Worm (Caenorhabditis elegans): ENCODE data around the gene Y56A3A.31.

The Y56A3A.31 gene

ce11 chrIII:11946062-11946749 lies 28.1 kb upstream of the Y56A3A.31 start:
- TF ChIP-seq ref-1 (GFP tag; conservative IDR thresholded peaks at IDR 0.05): no peak
- TF ChIP-seq tab-1 (GFP tag; IDR thresholded peaks at IDR 0.05): no peak
- TF ChIP-seq cog-1 (tag; optimal IDR thresholded peaks at IDR 0.05): peak; percentile 10
- TF ChIP-seq klf-2 (GFP tag; conservative IDR thresholded peaks at IDR 0.05): peak; percentile 54; the same call in 1 of the 2 replicates
- no peak for TF ChIP-seq med-1 (GFP tag; optimal IDR thresholded peaks at IDR 0.05; ENCODE audit: insufficient read depth)
- peak; percentile 22; the same call in 1 of the 2 replicates for TF ChIP-seq ztf-29 (GFP tag; IDR thresholded peaks at IDR 0.05)
- peak; percentile 76 for TF ChIP-seq flt-1 (GFP tag; IDR thresholded peaks at IDR 0.05)
- 0 out of 2 replicates have a peak, but pooled peaks have one; percentile 32 for TF ChIP-seq ztf-23 (GFP tag; IDR thresholded peaks at IDR 0.05)
- peak; percentile 62 for TF ChIP-seq T22C8.4 (GFP tag; IDR thresholded peaks at IDR 0.05)

ce11 chrIII:11946973-11947372 lies 27.3 kb upstream of the Y56A3A.31 start, which contains the start of gene Y56A3A.7:
Gene Y56A3A.7 (minus strand): TSS chrIII:11947019.
- TF ChIP-seq ref-1 (GFP tag; conservative IDR thresholded peaks at IDR 0.05) (no peak), ztf-23 (GFP tag; IDR thresholded peaks at IDR 0.05) (no peak)

ce11 chrIII:11947527-11947926 lies 26.8 kb upstream of the Y56A3A.31 start:
- TF ChIP-seq ref-1 (GFP tag; conservative IDR thresholded peaks at IDR 0.05) (no peak), klf-2 (GFP tag; conservative IDR thresholded peaks at IDR 0.05) (no peak), med-1 (GFP tag; optimal IDR thresholded peaks at IDR 0.05; ENCODE audit: insufficient read depth) (no peak), flt-1 (GFP tag; IDR thresholded peaks at IDR 0.05) (no peak), tab-1 (GFP tag; IDR thresholded peaks at IDR 0.05) (no peak), cog-1 (tag; optimal IDR thresholded peaks at IDR 0.05) (no peak), ztf-29 (GFP tag; IDR thresholded peaks at IDR 0.05) (no peak), T22C8.4 (GFP tag; IDR thresholded peaks at IDR 0.05) (no peak), ztf-23 (GFP tag; IDR thresholded peaks at IDR 0.05) (no peak)

- TF ChIP-seq T22C8.4 (GFP tag; IDR thresholded peaks at IDR 0.05): no peak
- no peak for TF ChIP-seq klf-2 (GFP tag; conservative IDR thresholded peaks at IDR 0.05)
- TF ChIP-seq flt-1 (GFP tag; IDR thresholded peaks at IDR 0.05): no peak
- TF ChIP-seq med-1 (GFP tag; optimal IDR thresholded peaks at IDR 0.05; ENCODE audit: insufficient read depth): no peak
- no peak for TF ChIP-seq tab-1 (GFP tag; IDR thresholded peaks at IDR 0.05)
- no peak for TF ChIP-seq cog-1 (tag; optimal IDR thresholded peaks at IDR 0.05)
- no peak for TF ChIP-seq ztf-29 (GFP tag; IDR thresholded peaks at IDR 0.05)
- TF ChIP-seq ref-1 (GFP tag; conservative IDR thresholded peaks at IDR 0.05): no peak
- TF ChIP-seq ztf-23 (GFP tag; IDR thresholded peaks at IDR 0.05): no peak
Observed at ce11 chrIII:11948437-11948836, 25.8 kb upstream of the Y56A3A.31 start.

ce11 chrIII:11949276-11949879 lies 24.9 kb upstream of the Y56A3A.31 start:
- TF ChIP-seq ztf-29 (GFP tag; IDR thresholded peaks at IDR 0.05): no peak
- TF ChIP-seq med-1 (GFP tag; optimal IDR thresholded peaks at IDR 0.05; ENCODE audit: insufficient read depth): no peak
- no peak for TF ChIP-seq T22C8.4 (GFP tag; IDR thresholded peaks at IDR 0.05)
- TF ChIP-seq flt-1 (GFP tag; IDR thresholded peaks at IDR 0.05): no peak
- TF ChIP-seq klf-2 (GFP tag; conservative IDR thresholded peaks at IDR 0.05): no peak
- TF ChIP-seq ztf-23 (GFP tag; IDR thresholded peaks at IDR 0.05): no peak
- no peak for TF ChIP-seq tab-1 (GFP tag; IDR thresholded peaks at IDR 0.05)
- TF ChIP-seq cog-1 (tag; optimal IDR thresholded peaks at IDR 0.05): no peak
- no peak for TF ChIP-seq ref-1 (GFP tag; conservative IDR thresholded peaks at IDR 0.05)

- TF ChIP-seq flt-1 (GFP tag; IDR thresholded peaks at IDR 0.05) (no peak), cog-1 (tag; optimal IDR thresholded peaks at IDR 0.05) (no peak), klf-2 (GFP tag; conservative IDR thresholded peaks at IDR 0.05) (no peak), T22C8.4 (GFP tag; IDR thresholded peaks at IDR 0.05) (peak; percentile 36; the same call in 1 of the 2 replicates), ztf-23 (GFP tag; IDR thresholded peaks at IDR 0.05) (no peak), med-1 (GFP tag; optimal IDR thresholded peaks at IDR 0.05; ENCODE audit: insufficient read depth) (no peak), tab-1 (GFP tag; IDR thresholded peaks at IDR 0.05) (no peak), ref-1 (GFP tag; conservative IDR thresholded peaks at IDR 0.05) (no peak), ztf-29 (GFP tag; IDR thresholded peaks at IDR 0.05) (no peak)
Observed at ce11 chrIII:11951111-11951510, 23.2 kb upstream of the Y56A3A.31 start.

- no peak for TF ChIP-seq cog-1 (tag; optimal IDR thresholded peaks at IDR 0.05)
- no peak for TF ChIP-seq flt-1 (GFP tag; IDR thresholded peaks at IDR 0.05)
- no peak for TF ChIP-seq med-1 (GFP tag; optimal IDR thresholded peaks at IDR 0.05; ENCODE audit: insufficient read depth)
Observed at ce11 chrIII:11954150-11954549, 20.1 kb upstream of the Y56A3A.31 start.

- no peak for TF ChIP-seq flt-1 (GFP tag; IDR thresholded peaks at IDR 0.05)
- no peak for TF ChIP-seq cog-1 (tag; optimal IDR thresholded peaks at IDR 0.05)
- TF ChIP-seq T22C8.4 (GFP tag; IDR thresholded peaks at IDR 0.05): no peak
- TF ChIP-seq klf-2 (GFP tag; conservative IDR thresholded peaks at IDR 0.05): no peak
- no peak for TF ChIP-seq ztf-23 (GFP tag; IDR thresholded peaks at IDR 0.05)
- TF ChIP-seq tab-1 (GFP tag; IDR thresholded peaks at IDR 0.05): no peak
- no peak for TF ChIP-seq med-1 (GFP tag; optimal IDR thresholded peaks at IDR 0.05; ENCODE audit: insufficient read depth)
- TF ChIP-seq ztf-29 (GFP tag; IDR thresholded peaks at IDR 0.05): no peak
- TF ChIP-seq ref-1 (GFP tag; conservative IDR thresholded peaks at IDR 0.05): no peak
Observed at ce11 chrIII:11960080-11960479, 14.2 kb upstream of the Y56A3A.31 start, which contains the start of gene top-3. Gene top-3 (minus strand): TSS chrIII:11960180.

- TF ChIP-seq klf-2 (GFP tag; conservative IDR thresholded peaks at IDR 0.05): 0 out of 2 replicates have a peak, but pooled peaks have one; percentile 28
Observed at ce11 chrIII:11967049-11967448, 7.2 kb upstream of the Y56A3A.31 start.

- TF ChIP-seq T22C8.4 (GFP tag; IDR thresholded peaks at IDR 0.05) (0 out of 2 replicates have a peak, but pooled peaks have one; percentile 36), med-1 (GFP tag; optimal IDR thresholded peaks at IDR 0.05; ENCODE audit: insufficient read depth) (no peak), ztf-23 (GFP tag; IDR thresholded peaks at IDR 0.05) (no peak)
Observed at ce11 chrIII:11971342-11971741, 2.9 kb upstream of the Y56A3A.31 start, which contains the start of gene Y56A3A.28. Gene Y56A3A.28 (minus strand): TSS chrIII:11971374.

All from whole organism, midembryonic.